Worm (Caenorhabditis elegans) whole organism, L4 larva: ENCODE data around the gene R01H10.4.
"Not testable (repeated sequence)": the region's sequence is repeated elsewhere in the genome, so short reads cannot be mapped to it uniquely, and the experiment has no call there.

Experiments
- F37D6.2 ChIP-seq: sonication (generic microtip); optimal IDR thresholded peaks from 2 replicates; lab custom pipeline; 2016; ENCODE audit warnings: mild to moderate bottlenecking, missing genetic modification characterization, missing compliant biosample characterization
- R02D3.7 ChIP-seq: fragments of 150-350 bp; sonication (generic microtip); optimal IDR thresholded peaks from 3 replicates; lab custom pipeline; 2014; ENCODE audit warnings: missing biosample characterization, missing genetic modification characterization
- Y105C5A.15 ChIP-seq: fragments of 200-800 bp; sonication (Bioruptor generic); IDR thresholded peaks from 2 replicates; pipeline ENCODE4 v1.3.6; 2022; ENCODE audit warnings: missing genetic modification characterization, missing compliant biosample characterization
- Y48G9A.11 ChIP-seq: fragments of 200-800 bp; sonication (Bioruptor generic); IDR thresholded peaks from 2 replicates; pipeline ENCODE4 v1.3.6; 2022; ENCODE audit warnings: missing genetic modification reagents, missing genetic modification characterization, missing compliant biosample characterization
- ama-1 ChIP-seq: fragments of 150-350 bp; optimal IDR thresholded peaks from 2 replicates; lab custom pipeline; 2014; ENCODE audit warnings: inconsistent platforms, mixed read lengths
- arid-1 ChIP-seq: fragments of 200-800 bp; sonication (Bioruptor generic); conservative IDR thresholded peaks from 2 replicates; pipeline ENCODE4 v1.3.6; 2022; ENCODE audit warnings: missing genetic modification reagents, missing genetic modification characterization, missing compliant biosample characterization
- ceh-20 ChIP-seq: fragments of 200-800 bp; sonication (Bioruptor generic); IDR thresholded peaks from 2 replicates; pipeline ENCODE4 v1.3.6; 2022; ENCODE audit warnings: missing genetic modification reagents, missing genetic modification characterization, missing compliant biosample characterization
- ceh-62 ChIP-seq: sonication (generic microtip); optimal IDR thresholded peaks from 2 replicates; lab custom pipeline; 2017; ENCODE audit warnings: missing biosample characterization, missing genetic modification characterization
- ceh-82 ChIP-seq: sonication (generic microtip); optimal IDR thresholded peaks from 2 replicates; lab custom pipeline; 2017; ENCODE audit warnings: missing biosample characterization, missing genetic modification characterization
- ces-1 ChIP-seq: fragments of 150-350 bp; sonication (generic microtip); optimal IDR thresholded peaks from 4 replicates; lab custom pipeline; 2014; ENCODE audit warnings: missing biosample characterization, missing genetic modification reagents, missing genetic modification characterization
- daf-19 ChIP-seq: fragments of 200-800 bp; sonication (Bioruptor generic); conservative IDR thresholded peaks from 2 replicates; pipeline ENCODE4 v1.3.6; 2022; ENCODE audit warnings: missing genetic modification characterization, missing compliant biosample characterization
- daf-8 ChIP-seq: fragments of 200-800 bp; sonication (Bioruptor generic); IDR thresholded peaks from 2 replicates; pipeline ENCODE4 v1.3.6; 2022; ENCODE audit warnings: missing genetic modification characterization, missing compliant biosample characterization
- dmd-6 ChIP-seq: fragments of 200-800 bp; sonication (Bioruptor generic); IDR thresholded peaks from 2 replicates; pipeline ENCODE4 v1.3.6; 2022; ENCODE audit warnings: missing genetic modification reagents, missing genetic modification characterization, missing compliant biosample characterization
- dmd-9 ChIP-seq: fragments of 200-800 bp; sonication (Bioruptor generic); IDR thresholded peaks from 2 replicates; pipeline ENCODE4 v1.3.6; 2022; ENCODE audit warnings: missing genetic modification reagents, missing genetic modification characterization, missing compliant biosample characterization
- dpl-1 ChIP-seq: fragments of 150-350 bp; optimal IDR thresholded peaks from 2 replicates; lab custom pipeline; 2014; ENCODE audit warnings: missing biosample characterization, missing genetic modification reagents, missing genetic modification characterization
- duxl-1 ChIP-seq: sonication (generic microtip); optimal IDR thresholded peaks from 2 replicates; lab custom pipeline; 2016; ENCODE audit warnings: mild to moderate bottlenecking, missing genetic modification characterization, moderate library complexity, missing compliant biosample characterization; ENCODE audit not compliant: poor library complexity
- egl-27 ChIP-seq: sonication (generic microtip); optimal IDR thresholded peaks from 3 replicates; lab custom pipeline; 2017; ENCODE audit warnings: missing biosample characterization, missing genetic modification reagents, missing genetic modification characterization
- egl-43 ChIP-seq: fragments of 200-800 bp; sonication (Bioruptor generic); IDR thresholded peaks from 2 replicates; pipeline ENCODE4 v1.3.6; 2022; ENCODE audit warnings: missing genetic modification reagents, missing genetic modification characterization, missing compliant biosample characterization
- fos-1 ChIP-seq: fragments of 150-350 bp; optimal IDR thresholded peaks from 2 replicates; lab custom pipeline; 2014; ENCODE audit warnings: missing biosample characterization, missing genetic modification characterization
- hlh-30 ChIP-seq: sonication (generic microtip); optimal IDR thresholded peaks from 2 replicates; lab custom pipeline; 2017; ENCODE audit warnings: antibody characterized with exemption, mild to moderate bottlenecking, missing genetic modification characterization, missing compliant biosample characterization; ENCODE audit not compliant: insufficient read depth
- hmg-1.1 ChIP-seq: fragments of 200-800 bp; sonication (Bioruptor generic); IDR thresholded peaks from 2 replicates; pipeline ENCODE4 v1.3.6; 2022; ENCODE audit warnings: missing genetic modification reagents, missing genetic modification characterization, missing compliant biosample characterization
- lin-1 ChIP-seq: fragments of 200-800 bp; sonication (Bioruptor generic); IDR thresholded peaks from 2 replicates; pipeline ENCODE4 v1.3.6; 2022; ENCODE audit warnings: missing genetic modification reagents, missing genetic modification characterization, missing compliant biosample characterization
- lin-13 ChIP-seq: fragments of 150-350 bp; optimal IDR thresholded peaks from 2 replicates; lab custom pipeline; 2014; ENCODE audit warnings: missing biosample characterization, missing genetic modification reagents, missing genetic modification characterization
- lin-39 ChIP-seq: fragments of 150-350 bp; optimal IDR thresholded peaks from 2 replicates; lab custom pipeline; 2014; ENCODE audit warnings: missing biosample characterization, missing genetic modification reagents, missing genetic modification characterization
- lir-3 ChIP-seq: sonication (generic microtip); optimal IDR thresholded peaks from 2 replicates; lab custom pipeline; 2016; ENCODE audit warnings: mild to moderate bottlenecking, missing genetic modification characterization, missing compliant biosample characterization
- madf-5 ChIP-seq, 2 experiments: fragments of 200-800 bp; sonication (Bioruptor generic); IDR thresholded peaks; 2 replicates each; pipeline ENCODE4 v1.3.6; 2022; ENCODE audit warnings: missing compliant biosample characterization in 2 of 2, missing genetic modification characterization in 2 of 2
- madf-9 ChIP-seq: fragments of 200-800 bp; sonication (Bioruptor generic); conservative IDR thresholded peaks from 2 replicates; pipeline ENCODE4 v1.3.6; 2022; ENCODE audit warnings: missing genetic modification reagents, missing genetic modification characterization, missing compliant biosample characterization
- mdl-1 ChIP-seq, 2 experiments: fragments of 150-350 bp in 1 of 2; sonication (generic microtip) in 1 of 2; optimal IDR thresholded peaks; 2 replicates each; lab custom pipeline; 2014 to 2017; ENCODE audit warnings: missing biosample characterization in 2 of 2, missing genetic modification characterization in 2 of 2
- mdt-29 ChIP-seq: fragments of 200-800 bp; sonication (Bioruptor generic); IDR thresholded peaks from 2 replicates; pipeline ENCODE4 v1.3.6; 2022; ENCODE audit warnings: missing genetic modification reagents, missing genetic modification characterization, missing compliant biosample characterization
- mep-1 ChIP-seq: fragments of 150-350 bp; sonication (generic microtip); optimal IDR thresholded peaks from 3 replicates; lab custom pipeline; 2014; ENCODE audit warnings: missing biosample characterization, missing genetic modification characterization
- mes-2 ChIP-seq: sonication (generic microtip); optimal IDR thresholded peaks from 2 replicates; lab custom pipeline; 2016; ENCODE audit warnings: missing genotype, mild to moderate bottlenecking, missing genetic modification characterization, missing compliant biosample characterization; ENCODE audit not compliant: poor library complexity, severe bottlenecking
- mxl-3 ChIP-seq: fragments of 200-800 bp; sonication (Bioruptor generic); optimal IDR thresholded peaks from 2 replicates; lab custom pipeline; 2018; ENCODE audit warnings: mild to moderate bottlenecking, missing genetic modification characterization, missing compliant biosample characterization
- nhr-111 ChIP-seq: fragments of 200-800 bp; sonication (Bioruptor generic); optimal IDR thresholded peaks from 2 replicates; lab custom pipeline; 2018; ENCODE audit warnings: mild to moderate bottlenecking, missing genetic modification characterization, missing compliant biosample characterization
- nhr-25 ChIP-seq: sonication (generic microtip); optimal IDR thresholded peaks from 2 replicates; lab custom pipeline; 2017; ENCODE audit warnings: missing genetic modification characterization, mild to moderate bottlenecking, missing compliant biosample characterization, antibody characterized with exemption, moderate library complexity, borderline replicate concordance; ENCODE audit not compliant: insufficient read depth
- nhr-28 ChIP-seq: fragments of 150-350 bp; optimal IDR thresholded peaks from 2 replicates; lab custom pipeline; 2014; ENCODE audit warnings: missing biosample characterization, missing genetic modification characterization
- nhr-41 ChIP-seq: fragments of 200-800 bp; sonication (Bioruptor generic); IDR thresholded peaks from 2 replicates; pipeline ENCODE4 v1.3.6; 2022; ENCODE audit warnings: missing genetic modification reagents, missing genetic modification characterization, missing compliant biosample characterization
- nhr-42 ChIP-seq: fragments of 200-800 bp; sonication (Bioruptor generic); IDR thresholded peaks from 2 replicates; pipeline ENCODE4 v1.3.6; 2022; ENCODE audit warnings: missing genetic modification characterization, missing compliant biosample characterization
- nhr-76 ChIP-seq: fragments of 150-350 bp; optimal IDR thresholded peaks from 2 replicates; lab custom pipeline; 2014; ENCODE audit warnings: missing biosample characterization, missing genetic modification characterization
- nhr-77 ChIP-seq: fragments of 150-350 bp; optimal IDR thresholded peaks from 2 replicates; lab custom pipeline; 2014; ENCODE audit warnings: missing biosample characterization, missing genetic modification characterization
- snpc-1.2 ChIP-seq: fragments of 200-800 bp; sonication (Bioruptor generic); IDR thresholded peaks from 2 replicates; pipeline ENCODE4 v1.3.6; 2022; ENCODE audit warnings: missing genetic modification reagents, missing genetic modification characterization, missing compliant biosample characterization
- unc-130 ChIP-seq: sonication (generic microtip); optimal IDR thresholded peaks from 2 replicates; lab custom pipeline; 2016; ENCODE audit warnings: missing genetic modification reagents, missing genetic modification characterization, missing compliant biosample characterization
- zfp-2 ChIP-seq: sonication (generic microtip); optimal IDR thresholded peaks from 2 replicates; lab custom pipeline; 2016; ENCODE audit warnings: mild to moderate bottlenecking, missing genetic modification characterization, missing compliant biosample characterization
- ztf-11 ChIP-seq: fragments of 150-350 bp; optimal IDR thresholded peaks from 2 replicates; lab custom pipeline; 2014; ENCODE audit warnings: missing biosample characterization, missing genetic modification characterization
- ztf-7 ChIP-seq: fragments of 150-350 bp; optimal IDR thresholded peaks from 2 replicates; lab custom pipeline; 2014; ENCODE audit warnings: missing biosample characterization, missing genetic modification characterization

R01H10.4 gene

DNA sequence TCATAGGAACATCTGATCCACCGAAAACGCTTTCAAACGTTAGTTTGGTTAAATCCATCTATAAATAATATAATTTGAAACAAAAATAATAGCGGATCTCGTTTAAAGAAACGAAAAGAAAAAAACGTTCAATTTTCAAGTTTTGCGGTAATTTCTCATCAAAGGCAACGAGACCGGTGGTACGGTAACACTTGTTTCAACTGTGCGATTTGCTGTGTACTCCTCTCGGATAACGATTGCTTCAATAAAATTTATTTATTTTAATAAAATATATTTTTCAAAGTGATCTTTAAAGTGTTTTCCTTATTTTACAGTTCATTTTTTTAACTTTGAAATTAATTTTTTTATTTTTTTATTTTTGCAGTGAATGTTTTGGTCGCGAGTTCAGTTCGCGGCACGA lies 36.0 kb upstream of the R01H10.4 start, which contains the start of the genes rde-4 and cox-14 (continued):
- TF ChIP-seq unc-130 (peak; percentile 56), egl-27 (peak; percentile 9), lin-39 (tag; lab: Kevin White, UChicago) (no peak), F37D6.2 (tag; lab: Kevin White, UChicago) (peak; percentile 30), daf-8 (no peak), arid-1 (no peak), lin-13 (GFP tag; lab: Kevin White, UChicago) (peak; percentile 68), nhr-111 (GFP tag; lab: Kevin White, UChicago) (no peak), mdt-29 (no peak), dmd-9 (GFP tag; lab: Robert Waterston, UW) (no peak), Y48G9A.11 (no peak), mes-2 (tag; lab: Kevin White, UChicago) (no peak), nhr-42 (GFP tag; lab: Robert Waterston, UW) (no peak), madf-5 (GFP tag; IDR thresholded peaks at IDR 0.05; lab: Robert Waterston, UW) (no peak), ama-1 (lab: Kevin White, UChicago) (peak; percentile 18), R02D3.7 (tag; lab: Kevin White, UChicago) (no peak), mdl-1 (tag; optimal IDR thresholded peaks at IDR 0.05; lab: Kevin White, UChicago) (peak in 1 of 2 experiments; percentile 17), mxl-3 (GFP tag; lab: Kevin White, UChicago) (no peak), ceh-20 (GFP tag; lab: Robert Waterston, UW) (no peak), dmd-6 (GFP tag; lab: Robert Waterston, UW) (no peak), nhr-77 (peak; percentile 66), nhr-41 (GFP tag; lab: Robert Waterston, UW) (no peak), hlh-30 (tag; lab: Kevin White, UChicago) (peak; percentile 88), mep-1 (tag; lab: Kevin White, UChicago) (peak; percentile 89), egl-43 (GFP tag; lab: Robert Waterston, UW) (no peak), daf-19 (GFP tag; lab: Robert Waterston, UW) (no peak), hmg-1.1 (GFP tag; lab: Robert Waterston, UW) (no peak), Y105C5A.15 (GFP tag; lab: Robert Waterston, UW) (no peak), ztf-11 (no peak), lin-1 (no peak), duxl-1 (tag; lab: Kevin White, UChicago) (no peak), fos-1 (tag; lab: Kevin White, UChicago) (no peak), nhr-76 (no peak), nhr-25 (tag; lab: Kevin White, UChicago) (no peak), ceh-82 (tag; lab: Kevin White, UChicago) (no peak), ceh-62 (no peak), ztf-7 (peak; percentile 73), ces-1 (no peak), zfp-2 (tag; lab: Kevin White, UChicago) (no peak), lir-3 (no peak), dpl-1 (GFP tag; lab: Kevin White, UChicago) (peak; percentile 93)

DNA sequence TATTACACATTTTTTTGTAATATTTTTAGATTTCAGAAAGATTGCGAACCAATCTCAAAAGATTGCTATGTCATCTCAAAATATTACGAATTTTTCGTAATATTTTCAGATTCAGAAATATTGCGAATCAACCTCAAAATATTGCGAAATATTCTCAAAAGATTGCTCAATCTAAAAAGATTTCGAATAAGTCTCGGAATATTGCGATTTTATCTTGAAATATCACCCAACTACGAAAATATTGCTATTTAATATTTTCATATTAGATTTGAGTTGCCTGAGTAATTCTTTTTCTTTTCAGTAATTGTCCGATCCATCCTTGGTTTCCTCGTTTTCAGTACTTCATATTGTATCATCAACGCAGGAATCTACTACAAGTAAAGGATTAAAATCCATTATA lies 32.8 kb upstream of the R01H10.4 start, which contains the start of gene Y70G10A.4:
Gene Y70G10A.4 (plus strand): TSS at position 301 of the 400 bp plus-strand sequence.
- TF ChIP-seq nhr-28 (tag; lab: Kevin White, UChicago); snpc-1.2 (GFP tag; lab: Robert Waterston, UW); madf-9 (GFP tag; lab: Robert Waterston, UW): not testable (repeated sequence)
